Fruit fly (Drosophila melanogaster): ENCODE data around the gene lectin-37Da.

DNA sequence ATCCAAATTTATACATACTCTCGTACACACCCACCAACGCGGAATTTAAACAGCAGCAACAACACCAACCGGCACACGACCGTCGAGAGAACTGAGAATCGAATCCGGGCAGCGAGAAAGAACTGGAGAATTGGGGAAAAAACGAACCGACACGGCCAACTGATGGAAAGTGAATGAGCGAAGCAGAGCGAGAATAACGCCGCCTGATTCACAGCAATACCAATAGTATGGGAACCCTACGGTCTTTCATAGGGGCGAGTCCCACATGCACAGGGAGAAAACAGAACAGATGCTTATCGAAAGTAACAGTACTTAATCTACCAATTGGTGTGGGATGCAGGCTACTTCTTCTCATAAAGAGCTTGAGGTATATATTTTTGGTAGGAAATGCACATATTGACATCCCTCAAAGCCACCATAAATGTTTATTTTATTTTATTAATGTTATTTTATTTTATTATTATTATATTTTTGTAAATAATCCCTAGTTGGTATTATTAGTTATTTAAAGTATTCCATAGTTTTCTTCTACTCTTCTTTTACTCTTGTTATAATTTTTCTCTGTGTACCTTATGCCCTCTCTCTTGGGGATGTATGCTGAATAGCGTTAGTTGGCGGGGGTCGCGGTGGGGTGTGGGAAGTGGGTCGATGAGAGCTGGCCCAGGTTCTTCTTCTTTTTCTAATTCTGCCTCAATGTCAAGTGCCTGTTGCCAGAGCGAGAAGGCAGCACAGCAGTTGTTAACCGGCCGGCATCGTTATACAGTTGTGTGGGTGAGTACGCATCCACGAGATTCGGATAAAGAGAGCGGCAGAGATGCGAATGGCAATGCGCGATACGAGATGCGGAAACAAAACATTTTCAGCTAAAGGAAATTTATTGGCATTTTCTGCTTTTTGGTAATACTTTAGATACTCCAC is 19.5 kb upstream of the lectin-37Da start, which contains the start of gene CG17544:
- TF ChIP-seq Ets96B (tag; optimal IDR thresholded peaks at IDR 0.05) (peak; percentile 81), Met (GFP tag; optimal IDR thresholded peaks at IDR 0.05) (peak; percentile 69), CG31627 (GFP tag; optimal IDR thresholded peaks at IDR 0.05) (peak; percentile 56)

Measured in whole organism, prepupa.